Worm (Caenorhabditis elegans): ENCODE data around the gene set-30.

DNA sequence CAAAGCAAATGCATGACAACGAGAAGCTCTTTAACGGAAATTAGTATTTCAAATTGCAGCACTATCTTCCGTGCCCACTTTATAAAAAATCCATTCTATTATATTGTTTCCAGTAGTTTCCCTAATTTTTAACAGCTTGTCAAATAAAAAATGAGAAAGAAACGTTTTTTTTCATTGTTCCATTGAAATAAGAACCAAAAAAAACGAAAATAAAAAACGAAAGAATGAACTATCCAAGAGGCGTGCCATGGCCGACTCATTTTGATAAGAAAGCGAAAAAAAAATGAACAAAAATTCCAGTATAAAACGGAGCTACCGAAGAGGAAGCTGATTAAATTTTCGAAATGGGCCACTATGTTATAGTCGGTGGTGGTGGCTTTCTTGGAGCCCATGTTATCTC lies 5.9 kb downstream of the set-30 start, which contains the start of gene hsd-2:
- TF ChIP-seq snpc-4 (tag; optimal IDR thresholded peaks at IDR 0.05) (no peak), nhr-76 (tag; optimal IDR thresholded peaks at IDR 0.05) (no peak), elt-1 (tag; optimal IDR thresholded peaks at IDR 0.05) (no peak), nhr-237 (tag; optimal IDR thresholded peaks at IDR 0.05) (no peak), ceh-28 (tag; optimal IDR thresholded peaks at IDR 0.05) (no peak), tbx-2 (tag; optimal IDR thresholded peaks at IDR 0.05) (no peak), ceh-9 (tag; optimal IDR thresholded peaks at IDR 0.05) (no peak)
